Worm (Caenorhabditis elegans) whole organism, mixed stage, embryonic: ENCODE results near the gene haao-1.

ENCODE experiments used
- ceh-43 ChIP-seq: fragments of 200-800 bp; sonication (Bioruptor generic); optimal IDR thresholded peaks from 2 replicates; lab custom pipeline; 2018; ENCODE audit warnings: mild to moderate bottlenecking, missing genetic modification characterization, moderate library complexity, missing compliant biosample characterization
- ces-1 ChIP-seq: fragments of 150-350 bp; optimal IDR thresholded peaks from 2 replicates; lab custom pipeline; 2014; ENCODE audit warnings: missing biosample characterization, missing genetic modification reagents, missing genetic modification characterization
- lsy-2 ChIP-seq: fragments of 150-350 bp; optimal IDR thresholded peaks from 2 replicates; lab custom pipeline; 2014; ENCODE audit warnings: missing biosample characterization, missing genetic modification characterization
- nhr-237 ChIP-seq: fragments of 150-350 bp; optimal IDR thresholded peaks from 2 replicates; lab custom pipeline; 2014; ENCODE audit warnings: missing biosample characterization, missing genetic modification characterization
- tbx-8 ChIP-seq: fragments of 200-800 bp; sonication (Bioruptor generic); optimal IDR thresholded peaks from 2 replicates; lab custom pipeline; 2018; ENCODE audit warnings: mild to moderate bottlenecking, missing genetic modification characterization, moderate library complexity, missing compliant biosample characterization
- ztf-11 ChIP-seq: fragments of 150-350 bp; optimal IDR thresholded peaks from 2 replicates; lab custom pipeline; 2014; ENCODE audit warnings: missing biosample characterization, missing genetic modification characterization

ce11 chrV:9521697-9522096 is 17.0 kb downstream of the haao-1 start:
- TF ChIP-seq nhr-237 (tag; lab: Kevin White, UChicago) (no peak), ceh-43 (GFP tag; lab: Kevin White, UChicago) (no peak), ztf-11 (tag; lab: Kevin White, UChicago) (no peak), tbx-8 (no peak), lsy-2 (tag; lab: Kevin White, UChicago) (no peak), ces-1 (GFP tag; lab: Kevin White, UChicago) (no peak)
